Worm (Caenorhabditis elegans): ENCODE data around the gene mog-5.

DNA sequence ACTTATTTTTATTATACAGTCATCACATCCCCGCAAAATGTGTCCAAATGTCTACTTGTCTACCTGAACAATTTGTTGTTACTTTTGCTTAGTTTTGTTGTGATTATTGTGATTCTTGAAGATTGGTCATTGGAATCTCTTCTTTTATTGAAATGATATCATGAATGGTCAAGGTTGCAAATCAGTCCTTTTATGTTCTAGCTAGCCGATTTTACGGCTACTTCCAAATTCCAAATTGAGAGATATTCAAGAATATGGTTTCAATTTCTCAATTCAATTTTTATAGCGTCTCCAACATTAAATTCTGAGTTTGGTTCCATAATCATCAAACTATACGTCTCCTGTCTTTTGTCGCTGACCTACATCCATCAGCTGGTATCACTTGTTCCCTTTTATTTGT lies 51.9 kb downstream of the mog-5 start:
- TF ChIP-seq mdl-1 (tag; optimal IDR thresholded peaks at IDR 0.05) (no peak), fos-1 (tag; optimal IDR thresholded peaks at IDR 0.05) (no peak), lin-39 (tag; optimal IDR thresholded peaks at IDR 0.05) (no peak), lin-11 (tag; optimal IDR thresholded peaks at IDR 0.05) (no peak), unc-62 (GFP tag; optimal IDR thresholded peaks at IDR 0.05) (no peak), aly-2 (tag; optimal IDR thresholded peaks at IDR 0.05) (no peak), elt-1 (tag; optimal IDR thresholded peaks at IDR 0.05) (no peak), ama-1 (optimal IDR thresholded peaks at IDR 0.05) (no peak)
